Worm (Caenorhabditis elegans) whole organism, early embryonic: ENCODE data around the gene col-87.

Source experiments
- B0310.2 ChIP-seq: sonication (generic microtip); optimal IDR thresholded peaks from 2 replicates; lab custom pipeline; 2016; ENCODE audit warnings: mild to moderate bottlenecking, missing genetic modification characterization, missing compliant biosample characterization
- ama-1 ChIP-seq: fragments of 150-350 bp; optimal IDR thresholded peaks from 2 replicates; lab custom pipeline; 2014
- ceh-36 ChIP-seq: sonication (generic microtip); optimal IDR thresholded peaks from 2 replicates; lab custom pipeline; 2016; ENCODE audit warnings: missing genetic modification characterization, inconsistent platforms, missing compliant biosample characterization
- ets-7 ChIP-seq: sonication (generic microtip); optimal IDR thresholded peaks from 2 replicates; lab custom pipeline; 2016; ENCODE audit warnings: missing genotype, missing genetic modification characterization, missing compliant biosample characterization
- flt-1 ChIP-seq: fragments of 200-800 bp; sonication (Bioruptor generic); IDR thresholded peaks from 2 replicates; pipeline ENCODE4 v1.3.6; 2022; ENCODE audit warnings: missing genetic modification characterization, missing compliant biosample characterization
- hmg-4 ChIP-seq: fragments of 200-800 bp; sonication (Bioruptor generic); optimal IDR thresholded peaks from 2 replicates; lab custom pipeline; 2018; ENCODE audit warnings: mild to moderate bottlenecking, missing genetic modification characterization, missing compliant biosample characterization
- hnd-1 ChIP-seq: sonication (generic microtip); optimal IDR thresholded peaks from 2 replicates; lab custom pipeline; 2016; ENCODE audit warnings: missing genetic modification characterization, missing compliant biosample characterization
- pes-1 ChIP-seq: fragments of 200-800 bp; sonication (Bioruptor generic); IDR thresholded peaks from 2 replicates; pipeline ENCODE4 v1.3.6; 2022; ENCODE audit warnings: missing genetic modification reagents, missing genetic modification characterization, missing compliant biosample characterization
- tbx-11 ChIP-seq: fragments of 200-800 bp; sonication (Bioruptor generic); IDR thresholded peaks from 2 replicates; pipeline ENCODE4 v1.3.6; 2022; ENCODE audit warnings: missing genetic modification characterization, missing compliant biosample characterization
- tra-4 ChIP-seq: sonication (generic microtip); optimal IDR thresholded peaks from 2 replicates; lab custom pipeline; 2017; ENCODE audit warnings: missing genetic modification characterization, missing compliant biosample characterization

ce11 chrII:14118391-14118790 lies 23.9 kb upstream of the col-87 start:
- TF ChIP-seq ama-1 (no peak), pes-1 (GFP tag; lab: Robert Waterston, UW) (no peak), ceh-36 (tag; lab: Kevin White, UChicago) (no peak), hnd-1 (tag; lab: Kevin White, UChicago) (no peak), flt-1 (no peak), ets-7 (tag; lab: Kevin White, UChicago) (no peak), hmg-4 (GFP tag; lab: Kevin White, UChicago) (no peak), tra-4 (no peak), B0310.2 (tag; lab: Kevin White, UChicago) (no peak), tbx-11 (GFP tag; lab: Robert Waterston, UW) (no peak)
